Worm (Caenorhabditis elegans) whole organism, early embryonic: ENCODE results near the gene ced-8.

ENCODE experiments used
- B0310.2 ChIP-seq: sonication (generic microtip); optimal IDR thresholded peaks from 2 replicates; lab custom pipeline; 2016; ENCODE audit warnings: mild to moderate bottlenecking, missing genetic modification characterization, missing compliant biosample characterization
- F13C5.2 ChIP-seq: sonication (generic microtip); optimal IDR thresholded peaks from 2 replicates; lab custom pipeline; 2017; ENCODE audit warnings: mild to moderate bottlenecking, missing genetic modification characterization, inconsistent platforms, missing compliant biosample characterization
- aly-1 ChIP-seq: sonication (generic microtip); optimal IDR thresholded peaks from 2 replicates; lab custom pipeline; 2016; ENCODE audit warnings: missing genetic modification characterization, missing compliant biosample characterization
- ama-1 ChIP-seq: fragments of 150-350 bp; optimal IDR thresholded peaks from 2 replicates; lab custom pipeline; 2014
- ceh-13 ChIP-seq: fragments of 200-800 bp; sonication (Bioruptor generic); optimal IDR thresholded peaks from 2 replicates; lab custom pipeline; 2018; ENCODE audit warnings: mild to moderate bottlenecking, missing genetic modification characterization, missing compliant biosample characterization
- ceh-36 ChIP-seq: sonication (generic microtip); optimal IDR thresholded peaks from 2 replicates; lab custom pipeline; 2016; ENCODE audit warnings: missing genetic modification characterization, inconsistent platforms, missing compliant biosample characterization
- ets-7 ChIP-seq: sonication (generic microtip); optimal IDR thresholded peaks from 2 replicates; lab custom pipeline; 2016; ENCODE audit warnings: missing genotype, missing genetic modification characterization, missing compliant biosample characterization
- flt-1 ChIP-seq: fragments of 200-800 bp; sonication (Bioruptor generic); IDR thresholded peaks from 2 replicates; pipeline ENCODE4 v1.3.6; 2022; ENCODE audit warnings: missing genetic modification characterization, missing compliant biosample characterization
- hmbx-1 ChIP-seq: sonication (generic microtip); optimal IDR thresholded peaks from 2 replicates; lab custom pipeline; 2016; ENCODE audit warnings: mild to moderate bottlenecking, missing genetic modification characterization, missing compliant biosample characterization
- hmg-4 ChIP-seq: fragments of 200-800 bp; sonication (Bioruptor generic); optimal IDR thresholded peaks from 2 replicates; lab custom pipeline; 2018; ENCODE audit warnings: mild to moderate bottlenecking, missing genetic modification characterization, missing compliant biosample characterization
- hnd-1 ChIP-seq: sonication (generic microtip); optimal IDR thresholded peaks from 2 replicates; lab custom pipeline; 2016; ENCODE audit warnings: missing genetic modification characterization, missing compliant biosample characterization
- pes-1 ChIP-seq: fragments of 200-800 bp; sonication (Bioruptor generic); IDR thresholded peaks from 2 replicates; pipeline ENCODE4 v1.3.6; 2022; ENCODE audit warnings: missing genetic modification reagents, missing genetic modification characterization, missing compliant biosample characterization
- scrt-1 ChIP-seq: fragments of 200-800 bp; sonication (Bioruptor generic); IDR thresholded peaks from 2 replicates; pipeline ENCODE4 v1.3.6; 2022; ENCODE audit warnings: missing genetic modification characterization, missing compliant biosample characterization
- sea-1 ChIP-seq: fragments of 200-800 bp; sonication (Bioruptor generic); conservative IDR thresholded peaks from 2 replicates; pipeline ENCODE4 v1.3.6; 2022; ENCODE audit warnings: missing genetic modification characterization, missing compliant biosample characterization
- tbx-11 ChIP-seq: fragments of 200-800 bp; sonication (Bioruptor generic); IDR thresholded peaks from 2 replicates; pipeline ENCODE4 v1.3.6; 2022; ENCODE audit warnings: missing genetic modification characterization, missing compliant biosample characterization
- tbx-37 ChIP-seq: fragments of 200-800 bp; sonication (Bioruptor generic); conservative IDR thresholded peaks from 2 replicates; pipeline ENCODE4 v1.3.6; 2022; ENCODE audit warnings: missing genetic modification reagents, missing genetic modification characterization, missing compliant biosample characterization
- tra-4 ChIP-seq: sonication (generic microtip); optimal IDR thresholded peaks from 2 replicates; lab custom pipeline; 2017; ENCODE audit warnings: missing genetic modification characterization, missing compliant biosample characterization

The ced-8 gene

ce11 chrX:8392539-8392996 is 24.2 kb downstream of the ced-8 start, which contains the start of gene wrk-1:
Gene wrk-1, minus strand, starts transcription at chrX:8392589.
- TF ChIP-seq ets-7 (no peak), hmg-4 (peak; percentile 24)

- TF ChIP-seq hmg-4 (no peak), pes-1 (no peak), tra-4 (tag; lab: Kevin White, UChicago) (no peak), sea-1 (GFP tag; lab: Robert Waterston, UW) (no peak), F13C5.2 (tag; lab: Kevin White, UChicago) (no peak), hnd-1 (tag; lab: Kevin White, UChicago) (no peak), ceh-36 (no peak), tbx-11 (GFP tag; lab: Robert Waterston, UW) (no peak), hmbx-1 (tag; lab: Kevin White, UChicago) (no peak), ets-7 (no peak), scrt-1 (GFP tag; lab: Robert Waterston, UW) (no peak), tbx-37 (GFP tag; lab: Robert Waterston, UW) (no peak)
These were observed 25.2 kb downstream of the ced-8 start for ce11 chrX:8391505-8391904.

- TF ChIP-seq hmg-4: no peak
These were observed 26.2 kb downstream of the ced-8 start for ce11 chrX:8390508-8390907.

ce11 chrX:8386068-8386851 is 30.5 kb downstream of the ced-8 start:
- TF ChIP-seq ama-1 (lab: Kevin White, UChicago): no peak
- TF ChIP-seq ceh-36: peak; percentile 87
- peak; percentile 83 for TF ChIP-seq aly-1
- peak; percentile 68 for TF ChIP-seq hmbx-1 (tag; lab: Kevin White, UChicago)
- peak; percentile 88 for TF ChIP-seq scrt-1 (GFP tag; lab: Robert Waterston, UW)
- peak; percentile 87 for TF ChIP-seq tbx-11 (GFP tag; lab: Robert Waterston, UW)
- peak; percentile 63 for TF ChIP-seq tra-4 (tag; lab: Kevin White, UChicago)
- TF ChIP-seq tbx-37 (GFP tag; lab: Robert Waterston, UW): peak; percentile 81
- TF ChIP-seq ceh-13 (GFP tag; lab: Kevin White, UChicago): peak; percentile 75
- peak; percentile 93 for TF ChIP-seq pes-1
- peak; percentile 64 for TF ChIP-seq hmg-4
- TF ChIP-seq F13C5.2 (tag; lab: Kevin White, UChicago): peak; percentile 78
- TF ChIP-seq sea-1 (GFP tag; lab: Robert Waterston, UW): peak; percentile 84
- peak; percentile 81 for TF ChIP-seq ets-7
- peak; percentile 70 for TF ChIP-seq hnd-1 (tag; lab: Kevin White, UChicago)
- TF ChIP-seq B0310.2 (tag; lab: Kevin White, UChicago): peak; percentile 68
- TF ChIP-seq flt-1 (GFP tag; lab: Robert Waterston, UW): peak; percentile 92

- TF ChIP-seq tbx-37 (GFP tag; lab: Robert Waterston, UW) (no peak), sea-1 (GFP tag; lab: Robert Waterston, UW) (no peak), B0310.2 (tag; lab: Kevin White, UChicago) (no peak), flt-1 (GFP tag; lab: Robert Waterston, UW) (no peak), tbx-11 (GFP tag; lab: Robert Waterston, UW) (no peak), hnd-1 (tag; lab: Kevin White, UChicago) (no peak), ceh-13 (GFP tag; lab: Kevin White, UChicago) (no peak), pes-1 (no peak), ets-7 (no peak), F13C5.2 (tag; lab: Kevin White, UChicago) (no peak), hmbx-1 (tag; lab: Kevin White, UChicago) (no peak), scrt-1 (GFP tag; lab: Robert Waterston, UW) (no peak), hmg-4 (no peak)
These were observed 32.0 kb downstream of the ced-8 start, which contains the start of gene F41D9.2 for ce11 chrX:8384642-8385181. Gene F41D9.2, minus strand, starts transcription at chrX:8384945.

ce11 chrX:8381651-8382050 is 35.1 kb downstream of the ced-8 start:
- TF ChIP-seq hmg-4 (no peak), F13C5.2 (tag; lab: Kevin White, UChicago) (no peak), pes-1 (no peak), hmbx-1 (tag; lab: Kevin White, UChicago) (no peak), hnd-1 (tag; lab: Kevin White, UChicago) (no peak), scrt-1 (GFP tag; lab: Robert Waterston, UW) (no peak), flt-1 (GFP tag; lab: Robert Waterston, UW) (no peak), aly-1 (no peak), ets-7 (no peak), tra-4 (tag; lab: Kevin White, UChicago) (no peak), ceh-13 (GFP tag; lab: Kevin White, UChicago) (no peak), tbx-37 (GFP tag; lab: Robert Waterston, UW) (no peak), ceh-36 (no peak), B0310.2 (tag; lab: Kevin White, UChicago) (no peak), ama-1 (lab: Kevin White, UChicago) (no peak), tbx-11 (GFP tag; lab: Robert Waterston, UW) (no peak), sea-1 (GFP tag; lab: Robert Waterston, UW) (no peak)

ce11 chrX:8378312-8378711 is 38.4 kb downstream of the ced-8 start, which contains the start of gene tbc-18:
Gene tbc-18, plus strand, starts transcription at chrX:8378557.
- TF ChIP-seq tbx-11 (GFP tag; lab: Robert Waterston, UW) (no peak), flt-1 (GFP tag; lab: Robert Waterston, UW) (no peak), hnd-1 (tag; lab: Kevin White, UChicago) (no peak), ceh-13 (GFP tag; lab: Kevin White, UChicago) (no peak), ama-1 (lab: Kevin White, UChicago) (no peak), F13C5.2 (tag; lab: Kevin White, UChicago) (peak; percentile 34), hmg-4 (no peak), B0310.2 (tag; lab: Kevin White, UChicago) (no peak)
